Worm (Caenorhabditis elegans): ENCODE data around the gene T05E12.9.

T05E12.9 gene

ce11 chrV:17066634-17067033 is 16.0 kb downstream of the T05E12.9 start:
- TF ChIP-seq aha-1 (tag) (peak; percentile 94), duxl-1 (tag; optimal IDR thresholded peaks at IDR 0.05; ENCODE audit: poor library complexity) (no peak), Y48G9A.11 (GFP tag; IDR thresholded peaks at IDR 0.05) (no peak), nhr-11 (tag; optimal IDR thresholded peaks at IDR 0.05) (no peak), spr-3 (GFP tag; optimal IDR thresholded peaks at IDR 0.05) (no peak), attf-4 (tag; optimal IDR thresholded peaks at IDR 0.05) (no peak)

- TF ChIP-seq skn-1 (tag; optimal IDR thresholded peaks at IDR 0.05) (no peak), pha-4 (GFP tag; IDR thresholded peaks at IDR 0.05) (no peak), pha-4 (tag; optimal IDR thresholded peaks at IDR 0.05) (no peak)
Measured at ce11 chrV:17064676-17065075, 17.9 kb downstream of the T05E12.9 start, which contains the start of gene srh-255. Gene srh-255 (plus strand): TSS chrV:17064976.

- TF ChIP-seq jun-1 (tag; optimal IDR thresholded peaks at IDR 0.05) (no peak), ztf-11 (tag; optimal IDR thresholded peaks at IDR 0.05) (no peak), unc-62 (GFP tag; optimal IDR thresholded peaks at IDR 0.05 in 1 of 2) (peak in 1 of 2 experiments; percentile 15), unc-62 (tag; optimal IDR thresholded peaks at IDR 0.05) (no peak), T26A8.4 (GFP tag; IDR thresholded peaks at IDR 0.05) (no peak)
Measured at ce11 chrV:17061585-17061984, 21.0 kb downstream of the T05E12.9 start, which contains the start of gene F28B1.9. Gene F28B1.9 (plus strand): TSS chrV:17061885.

- no peak for TF ChIP-seq nhr-11 (tag; optimal IDR thresholded peaks at IDR 0.05)
- no peak for TF ChIP-seq hif-1 (tag; optimal IDR thresholded peaks at IDR 0.05)
- no peak for TF ChIP-seq aha-1 (tag)
- no peak for TF ChIP-seq F37D6.2 (tag; optimal IDR thresholded peaks at IDR 0.05)
- TF ChIP-seq mep-1 (tag; optimal IDR thresholded peaks at IDR 0.05) = no peak
Measured at ce11 chrV:17059987-17060386, 22.6 kb downstream of the T05E12.9 start, which contains the start of gene sri-66. Gene sri-66 (plus strand): TSS chrV:17060287.

- TF ChIP-seq hlh-11 (tag; optimal IDR thresholded peaks at IDR 0.05) = no peak
- no peak for TF ChIP-seq ceh-28 (tag; optimal IDR thresholded peaks at IDR 0.05)
- no peak for TF ChIP-seq F10B5.3 (tag; optimal IDR thresholded peaks at IDR 0.05)
- no peak for TF ChIP-seq lin-38 (GFP tag; IDR thresholded peaks at IDR 0.05)
- no peak for TF ChIP-seq nhr-237 (tag; optimal IDR thresholded peaks at IDR 0.05)
- no peak for TF ChIP-seq nhr-76 (tag; optimal IDR thresholded peaks at IDR 0.05)
- no peak for TF ChIP-seq dve-1 (tag; optimal IDR thresholded peaks at IDR 0.05; ENCODE audit: insufficient read depth)
- no peak for TF ChIP-seq ZK337.2 (GFP tag; IDR thresholded peaks at IDR 0.05)
- no peak for TF ChIP-seq R02D3.7 (tag; optimal IDR thresholded peaks at IDR 0.05)
Measured at ce11 chrV:17044500-17044899, 38.1 kb downstream of the T05E12.9 start, which contains the start of gene F28B1.2. Gene F28B1.2 (plus strand): TSS chrV:17044800.

ce11 chrV:17042263-17042662 is 40.4 kb downstream of the T05E12.9 start, which contains the start of gene hpo-33:
Gene hpo-33 (plus strand): TSS chrV:17042563.
- TF ChIP-seq egl-43 (GFP tag; IDR thresholded peaks at IDR 0.05) (no peak), set-16 (GFP tag; IDR thresholded peaks at IDR 0.05) (no peak), nhr-6 (tag; optimal IDR thresholded peaks at IDR 0.05) (no peak), nhr-77 (tag; optimal IDR thresholded peaks at IDR 0.05) (no peak), nhr-11 (tag; optimal IDR thresholded peaks at IDR 0.05) (no peak), F37D6.2 (tag; optimal IDR thresholded peaks at IDR 0.05) (no peak), Y48G9A.11 (GFP tag; IDR thresholded peaks at IDR 0.05) (no peak), pha-4 (GFP tag; IDR thresholded peaks at IDR 0.05) (no peak), pha-4 (tag; optimal IDR thresholded peaks at IDR 0.05) (no peak), daf-19 (GFP tag; conservative IDR thresholded peaks at IDR 0.05) (no peak), zag-1 (tag; optimal IDR thresholded peaks at IDR 0.05) (no peak), nhr-76 (tag; optimal IDR thresholded peaks at IDR 0.05) (no peak), dmd-6 (GFP tag; IDR thresholded peaks at IDR 0.05) (no peak), aha-1 (tag) (no peak), lsy-2 (tag; optimal IDR thresholded peaks at IDR 0.05) (no peak), lin-13 (GFP tag; optimal IDR thresholded peaks at IDR 0.05) (no peak), madf-9 (GFP tag; conservative IDR thresholded peaks at IDR 0.05) (no peak), lir-3 (tag; optimal IDR thresholded peaks at IDR 0.05) (no peak), ctbp-1 (GFP tag; IDR thresholded peaks at IDR 0.05) (no peak)

Data from whole organism, L4 larva.